Worm (Caenorhabditis elegans) whole organism, L1 larva: Measurements from ENCODE around the gene Y38H6C.8.

Experiments used
- nhr-28 ChIP-seq: fragments of 150-350 bp; optimal IDR thresholded peaks from 2 replicates; lab custom pipeline; 2014; ENCODE audit warnings: missing biosample characterization, missing genetic modification characterization
- tbx-2 ChIP-seq: sonication (generic microtip); optimal IDR thresholded peaks from 2 replicates; lab custom pipeline; 2016; ENCODE audit warnings: missing genetic modification characterization, missing compliant biosample characterization
- unc-62 ChIP-seq: fragments of 150-350 bp; optimal IDR thresholded peaks from 2 replicates; lab custom pipeline; 2014; ENCODE audit warnings: missing biosample characterization, missing genetic modification reagents, missing genetic modification characterization

ce11 chrV:20475029-20475428 lies 38.7 kb upstream of the Y38H6C.8 start:
- TF ChIP-seq tbx-2 (tag; lab: Kevin White, UChicago) (no peak), nhr-28 (tag; lab: Kevin White, UChicago) (no peak), unc-62 (GFP tag; lab: Kevin White, UChicago) (no peak)
